Worm (Caenorhabditis elegans) whole organism, young adult: Measurements from ENCODE around the gene inx-6.
A peak's percentile ranks its signal among the peaks of the same experiment; 100 is the strongest.

Experiments
- B0019.2 ChIP-seq: fragments of 200-800 bp; sonication (Bioruptor generic); conservative IDR thresholded peaks from 2 replicates; pipeline ENCODE4 v1.3.6; 2022; ENCODE audit warnings: missing genetic modification reagents, missing genetic modification characterization, missing compliant biosample characterization
- C17E4.6 ChIP-seq: fragments of 200-800 bp; sonication (Bioruptor generic); IDR thresholded peaks from 2 replicates; pipeline ENCODE4 v1.3.6; 2022; ENCODE audit warnings: missing genetic modification reagents, missing genetic modification characterization, missing compliant biosample characterization
- F23B12.7 ChIP-seq: sonication (generic microtip); optimal IDR thresholded peaks from 2 replicates; lab custom pipeline; 2017; ENCODE audit warnings: missing genetic modification characterization, mild to moderate bottlenecking, missing compliant biosample characterization, antibody characterized with exemption, moderate library complexity; ENCODE audit not compliant: insufficient read depth
- F37B4.10 ChIP-seq: fragments of 200-800 bp; sonication (Bioruptor generic); IDR thresholded peaks from 2 replicates; pipeline ENCODE4 v1.3.6; 2022; ENCODE audit warnings: missing genetic modification characterization, missing compliant biosample characterization
- F39B2.1 ChIP-seq: fragments of 200-800 bp; sonication (Bioruptor generic); IDR thresholded peaks from 2 replicates; pipeline ENCODE4 v1.3.6; 2022; ENCODE audit warnings: missing genetic modification reagents, missing genetic modification characterization, missing compliant biosample characterization
- F57A8.1 ChIP-seq: fragments of 200-800 bp; sonication (Bioruptor generic); optimal IDR thresholded peaks from 2 replicates; lab custom pipeline; 2018; ENCODE audit warnings: mild to moderate bottlenecking, missing genetic modification characterization, moderate library complexity, missing compliant biosample characterization
- F57C9.4 ChIP-seq: sonication (generic microtip); optimal IDR thresholded peaks from 2 replicates; lab custom pipeline; 2017; ENCODE audit warnings: mild to moderate bottlenecking, missing genetic modification characterization, missing compliant biosample characterization
- T07F8.4 ChIP-seq: sonication (generic microtip); optimal IDR thresholded peaks from 2 replicates; lab custom pipeline; 2016; ENCODE audit warnings: mild to moderate bottlenecking, missing genetic modification characterization, moderate library complexity, missing compliant biosample characterization
- Y67H2A.10 ChIP-seq: fragments of 200-800 bp; sonication (Bioruptor generic); conservative IDR thresholded peaks from 2 replicates; pipeline ENCODE4 v1.3.6; 2022; ENCODE audit warnings: missing genetic modification reagents, missing genetic modification characterization, missing compliant biosample characterization
- Y95B8A.8 ChIP-seq: fragments of 200-800 bp; sonication (Bioruptor generic); IDR thresholded peaks from 2 replicates; pipeline ENCODE4 v1.3.6; 2022; ENCODE audit warnings: missing genetic modification reagents, missing genetic modification characterization, missing compliant biosample characterization
- ama-1 ChIP-seq, 3 experiments: fragments of 150-350 bp in 1 of 3; sonication (generic microtip) in 2 of 3; optimal IDR thresholded peaks; 2 replicates each; lab custom pipeline; 2014 to 2018; ENCODE audit warnings: missing biosample characterization in 2 of 3, missing genetic modification characterization in 2 of 3, missing genetic modification reagents in 2 of 3
- aptf-2 ChIP-seq: fragments of 200-800 bp; sonication (Bioruptor generic); conservative IDR thresholded peaks from 2 replicates; pipeline ENCODE4 v1.3.6; 2022; ENCODE audit warnings: missing genetic modification reagents, missing genetic modification characterization, missing compliant biosample characterization
- attf-6 ChIP-seq: fragments of 200-800 bp; sonication (Bioruptor generic); IDR thresholded peaks from 2 replicates; pipeline ENCODE4 v1.3.6; 2022; ENCODE audit warnings: missing genetic modification reagents, missing genetic modification characterization, missing compliant biosample characterization
- ceh-100 ChIP-seq: fragments of 200-800 bp; sonication (Bioruptor generic); IDR thresholded peaks from 2 replicates; pipeline ENCODE4 v1.3.6; 2022; ENCODE audit warnings: missing genetic modification reagents, missing genetic modification characterization, missing compliant biosample characterization
- hlh-26 ChIP-seq: fragments of 200-800 bp; sonication (Bioruptor generic); conservative IDR thresholded peaks from 2 replicates; pipeline ENCODE4 v1.3.6; 2022; ENCODE audit warnings: missing genetic modification reagents, missing genetic modification characterization, missing compliant biosample characterization
- hmg-1.2 ChIP-seq: fragments of 200-800 bp; sonication (Bioruptor generic); IDR thresholded peaks from 2 replicates; pipeline ENCODE4 v1.3.6; 2022; ENCODE audit warnings: missing genetic modification reagents, missing genetic modification characterization, missing compliant biosample characterization
- lag-1 ChIP-seq: fragments of 200-800 bp; sonication (Bioruptor generic); IDR thresholded peaks from 2 replicates; pipeline ENCODE4 v1.3.6; 2022; ENCODE audit warnings: missing genetic modification reagents, missing genetic modification characterization, missing compliant biosample characterization
- let-607 ChIP-seq, 2 experiments: fragments of 200-800 bp in 1 of 2; sonication (Bioruptor generic) in 1 of 2; sonication (generic microtip) in 1 of 2; optimal IDR thresholded peaks; 2 replicates each; lab custom pipeline; 2016 to 2018; ENCODE audit warnings: mild to moderate bottlenecking in 2 of 2, missing compliant biosample characterization in 2 of 2, missing genetic modification characterization in 2 of 2, moderate library complexity in 2 of 2, missing genotype in 1 of 2
- lin-26 ChIP-seq: fragments of 200-800 bp; sonication (Bioruptor generic); IDR thresholded peaks from 2 replicates; pipeline ENCODE4 v1.3.6; 2022; ENCODE audit warnings: missing genetic modification reagents, missing genetic modification characterization, missing compliant biosample characterization
- lir-1 ChIP-seq: fragments of 200-800 bp; sonication (Bioruptor generic); conservative IDR thresholded peaks from 2 replicates; pipeline ENCODE4 v1.3.6; 2022; ENCODE audit warnings: missing genetic modification reagents, missing genetic modification characterization, missing compliant biosample characterization
- madf-3 ChIP-seq: fragments of 200-800 bp; sonication (Bioruptor generic); IDR thresholded peaks from 2 replicates; pipeline ENCODE4 v1.3.6; 2022; ENCODE audit warnings: missing genetic modification reagents, missing genetic modification characterization, missing compliant biosample characterization
- mxl-1 ChIP-seq: sonication (generic microtip); optimal IDR thresholded peaks from 2 replicates; lab custom pipeline; 2016; ENCODE audit warnings: missing genetic modification characterization, missing compliant biosample characterization
- nfya-2 ChIP-seq: fragments of 200-800 bp; sonication (Bioruptor generic); IDR thresholded peaks from 2 replicates; pipeline ENCODE4 v1.3.6; 2022; ENCODE audit warnings: missing genetic modification reagents, missing genetic modification characterization, missing compliant biosample characterization
- nfyb-1 ChIP-seq: fragments of 200-800 bp; sonication (Bioruptor generic); IDR thresholded peaks from 2 replicates; pipeline ENCODE4 v1.3.6; 2022; ENCODE audit warnings: missing genetic modification reagents, missing genetic modification characterization, missing compliant biosample characterization
- nhr-27 ChIP-seq: fragments of 200-800 bp; sonication (Bioruptor generic); optimal IDR thresholded peaks from 2 replicates; lab custom pipeline; 2018; ENCODE audit warnings: mild to moderate bottlenecking, missing genetic modification characterization, moderate library complexity, missing compliant biosample characterization
- rec-8 ChIP-seq, 2 experiments: sonication (generic microtip); optimal IDR thresholded peaks; 2 replicates each; lab custom pipeline; 2016; ENCODE audit warnings: mild to moderate bottlenecking in 2 of 2, missing genetic modification characterization in 2 of 2, missing genetic modification reagents in 2 of 2, missing genotype in 2 of 2, missing biosample characterization in 1 of 2, missing compliant biosample characterization in 1 of 2, moderate library complexity in 1 of 2
- snpc-4 ChIP-seq, 5 experiments: fragments of 150-350 bp in 1 of 5; sonication (generic microtip) in 4 of 5; optimal IDR thresholded peaks; 2 replicates each; lab custom pipeline; 2014 to 2018; ENCODE audit warnings: missing genetic modification characterization in 5 of 5, missing biosample characterization in 3 of 5, antibody characterized with exemption in 2 of 5, mild to moderate bottlenecking in 2 of 5, missing compliant biosample characterization in 2 of 5, missing genotype in 2 of 5, moderate library complexity in 2 of 5, missing genetic modification reagents in 1 of 5
- sptf-2 ChIP-seq: fragments of 200-800 bp; sonication (Bioruptor generic); optimal IDR thresholded peaks from 2 replicates; lab custom pipeline; 2018; ENCODE audit warnings: mild to moderate bottlenecking, missing genetic modification characterization, missing compliant biosample characterization
- tlf-1 ChIP-seq: fragments of 200-800 bp; sonication (Bioruptor generic); optimal IDR thresholded peaks from 2 replicates; lab custom pipeline; 2018; ENCODE audit warnings: mild to moderate bottlenecking, missing genetic modification characterization, missing compliant biosample characterization
- unc-62 ChIP-seq: fragments of 150-350 bp; optimal IDR thresholded peaks from 2 replicates; lab custom pipeline; 2014; ENCODE audit warnings: missing biosample characterization, missing genetic modification reagents, missing genetic modification characterization
- zfh-2 ChIP-seq: fragments of 200-800 bp; sonication (Bioruptor generic); conservative IDR thresholded peaks from 2 replicates; pipeline ENCODE4 v1.3.6; 2022; ENCODE audit warnings: missing genetic modification reagents, missing genetic modification characterization, missing compliant biosample characterization
- ztf-18 ChIP-seq: sonication (generic microtip); optimal IDR thresholded peaks from 2 replicates; lab custom pipeline; 2016; ENCODE audit warnings: missing genotype, mild to moderate bottlenecking, missing genetic modification characterization, missing compliant biosample characterization
- ztf-26 ChIP-seq: sonication (generic microtip); optimal IDR thresholded peaks from 2 replicates; lab custom pipeline; 2017; ENCODE audit warnings: missing genetic modification characterization, missing compliant biosample characterization
- ztf-6 ChIP-seq: fragments of 200-800 bp; sonication (Bioruptor generic); IDR thresholded peaks from 2 replicates; pipeline ENCODE4 v1.3.6; 2022; ENCODE audit warnings: missing genetic modification reagents, missing genetic modification characterization, missing compliant biosample characterization

The inx-6 gene

ce11 chrIV:12748760-12749159 lies 2.4 kb downstream of the inx-6 start:
- TF ChIP-seq sptf-2 (GFP tag; lab: Kevin White, UChicago) = no peak
- TF ChIP-seq madf-3 (GFP tag; lab: Robert Waterston, UW) = no peak
- TF ChIP-seq B0019.2 (GFP tag; lab: Robert Waterston, UW) = no peak
- TF ChIP-seq F37B4.10 (GFP tag; lab: Robert Waterston, UW) = no peak
- no peak for TF ChIP-seq ceh-100 (GFP tag; lab: Robert Waterston, UW)
- TF ChIP-seq lag-1 = no peak
- TF ChIP-seq F39B2.1 (GFP tag; lab: Robert Waterston, UW) = no peak
- no peak for TF ChIP-seq nfya-2
- no peak for TF ChIP-seq snpc-4 (GFP tag; optimal IDR thresholded peaks at IDR 0.05; lab: Kevin White, UChicago)
- TF ChIP-seq snpc-4 (tag; optimal IDR thresholded peaks at IDR 0.05; lab: Kevin White, UChicago) = no peak
- no peak for TF ChIP-seq let-607 (tag; optimal IDR thresholded peaks at IDR 0.05; lab: Kevin White, UChicago)
- no peak for TF ChIP-seq Y95B8A.8 (GFP tag; lab: Robert Waterston, UW)
- TF ChIP-seq C17E4.6 (GFP tag; lab: Robert Waterston, UW) = no peak
- no peak for TF ChIP-seq tlf-1 (GFP tag; lab: Kevin White, UChicago)
- TF ChIP-seq F57C9.4 (tag; lab: Kevin White, UChicago) = no peak
- no peak for TF ChIP-seq zfh-2 (GFP tag; lab: Robert Waterston, UW)

- TF ChIP-seq attf-6 (no peak), lin-26 (no peak), nfyb-1 (GFP tag; lab: Robert Waterston, UW) (peak; percentile 82), ama-1 (optimal IDR thresholded peaks at IDR 0.05; lab: Kevin White, UChicago) (no peak), ama-1 (GFP tag; optimal IDR thresholded peaks at IDR 0.05; lab: Kevin White, UChicago) (peak in 1 of 2 experiments; percentile 38), hmg-1.2 (GFP tag; lab: Robert Waterston, UW) (no peak)
These were observed 7.8 kb downstream of the inx-6 start for ce11 chrIV:12754170-12754569.

- no peak for TF ChIP-seq F57A8.1 (GFP tag; lab: Kevin White, UChicago)
- no peak for TF ChIP-seq F37B4.10 (GFP tag; lab: Robert Waterston, UW)
- TF ChIP-seq unc-62 = no peak
- no peak for TF ChIP-seq ztf-6
- TF ChIP-seq ztf-18 = no peak
- TF ChIP-seq nhr-27 (tag; lab: Kevin White, UChicago) = no peak
- no peak for TF ChIP-seq lir-1 (GFP tag; lab: Robert Waterston, UW)
- TF ChIP-seq mxl-1 = no peak
- TF ChIP-seq Y67H2A.10 (GFP tag; lab: Robert Waterston, UW) = no peak
- no peak for TF ChIP-seq ztf-26 (tag; lab: Kevin White, UChicago)
These were observed 9.3 kb downstream of the inx-6 start for ce11 chrIV:12755641-12756040.

ce11 chrIV:12757470-12757869 lies 11.1 kb downstream of the inx-6 start, which contains the start of gene flp-9:
TSS of gene flp-9 (minus strand) at chrIV:12757570.
- TF ChIP-seq F23B12.7 (tag; lab: Kevin White, UChicago) (no peak), hlh-26 (GFP tag; lab: Robert Waterston, UW) (no peak), T07F8.4 (tag; lab: Kevin White, UChicago) (no peak), rec-8 (tag; optimal IDR thresholded peaks at IDR 0.05; lab: Kevin White, UChicago) (no peak), aptf-2 (GFP tag; lab: Robert Waterston, UW) (no peak)
